Fruit fly (Drosophila melanogaster) whole organism, wandering third instar larva: ENCODE results near the gene CG11980.

Source experiments
- Jra ChIP-seq: sonication (Bioruptor generic); optimal IDR thresholded peaks from 2 replicates; lab custom pipeline; 2016; ENCODE audit warnings: missing biosample characterization, missing genetic modification characterization
- h ChIP-seq: fragments of 200-800 bp; sonication (Bioruptor generic); optimal IDR thresholded peaks from 3 replicates; lab custom pipeline; 2016; ENCODE audit warnings: missing biosample characterization, mild to moderate bottlenecking, missing genetic modification characterization

DNA sequence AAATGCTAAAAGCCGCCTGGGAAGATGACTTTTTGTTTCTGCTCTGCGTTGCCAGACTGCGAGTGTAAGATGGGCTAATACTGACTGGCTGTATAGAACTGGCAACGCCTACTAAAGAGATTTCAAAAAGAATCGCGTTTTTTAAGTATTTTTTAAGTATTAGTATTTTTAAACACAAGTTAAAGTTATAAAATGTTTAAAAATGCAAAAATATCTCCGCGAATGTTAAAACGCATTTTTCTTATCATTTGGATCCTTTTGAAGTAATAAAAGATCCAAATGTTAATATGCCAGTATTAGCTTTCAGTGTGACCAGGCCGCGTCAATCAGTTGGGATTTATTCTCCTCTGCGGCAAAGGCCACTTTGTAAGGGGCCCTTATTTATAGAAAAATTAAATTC, 2.3 kb downstream of the CG11980 start, which contains the start of the genes Prosbeta3 and Iru:
- TF ChIP-seq Jra, result no peak
- TF ChIP-seq h (GFP tag; lab: Kevin White, UChicago), result no peak
